Worm (Caenorhabditis elegans) whole organism, midembryonic: Measurements from ENCODE around the gene oac-55.

ENCODE experiments used
- T22C8.4 ChIP-seq: fragments of 200-800 bp; sonication (Bioruptor generic); IDR thresholded peaks from 2 replicates; pipeline ENCODE4 v1.3.6; 2022; ENCODE audit warnings: missing genetic modification characterization, missing compliant biosample characterization
- flt-1 ChIP-seq: fragments of 200-800 bp; sonication (Bioruptor generic); IDR thresholded peaks from 2 replicates; pipeline ENCODE4 v1.3.6; 2022; ENCODE audit warnings: missing genetic modification characterization, missing compliant biosample characterization
- klf-2 ChIP-seq: fragments of 200-800 bp; sonication (Bioruptor generic); conservative IDR thresholded peaks from 2 replicates; pipeline ENCODE4 v1.3.6; 2022; ENCODE audit warnings: missing genetic modification reagents, missing genetic modification characterization, missing compliant biosample characterization
- med-1 ChIP-seq: sonication (generic microtip); optimal IDR thresholded peaks from 2 replicates; lab custom pipeline; 2017; ENCODE audit warnings: missing genetic modification characterization, mild to moderate bottlenecking, missing compliant biosample characterization, antibody characterized with exemption, missing genetic modification reagents; ENCODE audit not compliant: insufficient read depth
- ztf-29 ChIP-seq: fragments of 200-800 bp; sonication (Bioruptor generic); IDR thresholded peaks from 2 replicates; pipeline ENCODE4 v1.3.6; 2022; ENCODE audit warnings: missing genetic modification reagents, missing genetic modification characterization, missing compliant biosample characterization

- TF ChIP-seq T22C8.4 (GFP tag; lab: Robert Waterston, UW): no peak
- TF ChIP-seq klf-2 (GFP tag; lab: Robert Waterston, UW): no peak
- TF ChIP-seq flt-1: no peak
- no peak for TF ChIP-seq med-1 (GFP tag; lab: Kevin White, UChicago)
- no peak for TF ChIP-seq ztf-29 (GFP tag; lab: Robert Waterston, UW)
Observed at ce11 chrV:3771437-3772256, 10.7 kb downstream of the oac-55 start, which contains the start of the genes R08E5.1 and rips-1.
